Fruit fly (Drosophila melanogaster) whole organism, pupa: ENCODE measurements around the gene MED7.

Source experiments
- CG10348 ChIP-seq: fragments of 200-800 bp; sonication (Bioruptor generic); IDR thresholded peaks from 2 replicates; pipeline ENCODE4 v1.3.6; 2022; ENCODE audit warnings: missing biosample characterization, missing genetic modification characterization
- CG12605 ChIP-seq: fragments of 200-800 bp; sonication (Bioruptor generic); IDR thresholded peaks from 2 replicates; pipeline ENCODE4 v1.3.6; 2022; ENCODE audit warnings: missing biosample characterization, missing genetic modification characterization
- CG13204 ChIP-seq: fragments of 200-800 bp; sonication (Bioruptor generic); optimal IDR thresholded peaks from 2 replicates; lab custom pipeline; 2018; ENCODE audit warnings: missing biosample characterization, mild to moderate bottlenecking, missing genetic modification characterization, moderate library complexity
- CG14655 ChIP-seq: fragments of 200-800 bp; sonication (Bioruptor generic); optimal IDR thresholded peaks from 3 replicates; lab custom pipeline; 2017; ENCODE audit warnings: mild to moderate bottlenecking, missing biosample characterization, missing genetic modification reagents, missing genetic modification characterization
- CG15710 ChIP-seq: fragments of 200-800 bp; sonication (Bioruptor generic); optimal IDR thresholded peaks from 2 replicates; lab custom pipeline; 2018; ENCODE audit warnings: missing biosample characterization, mild to moderate bottlenecking, missing genetic modification characterization, moderate library complexity
- CG17806 ChIP-seq: fragments of 200-800 bp; sonication (Bioruptor generic); optimal IDR thresholded peaks from 2 replicates; lab custom pipeline; 2018; ENCODE audit warnings: missing biosample characterization, mild to moderate bottlenecking, missing genetic modification characterization, moderate library complexity
- CG32121 ChIP-seq: fragments of 200-800 bp; sonication (Bioruptor generic); IDR thresholded peaks from 2 replicates; pipeline ENCODE4 v1.3.6; 2022; ENCODE audit warnings: missing biosample characterization, missing genetic modification characterization
- CG34367 ChIP-seq: fragments of 200-800 bp; sonication (Bioruptor generic); optimal IDR thresholded peaks from 2 replicates; lab custom pipeline; 2018; ENCODE audit warnings: missing biosample characterization, mild to moderate bottlenecking, missing genetic modification characterization
- CG4496 ChIP-seq: fragments of 200-800 bp; sonication (Bioruptor generic); IDR thresholded peaks from 3 replicates; pipeline ENCODE4 v1.3.6; 2022; ENCODE audit warnings: missing biosample characterization, missing genetic modification characterization
- CG8159 ChIP-seq: fragments of 200-800 bp; sonication (Bioruptor generic); optimal IDR thresholded peaks from 3 replicates; lab custom pipeline; 2018; ENCODE audit warnings: missing biosample characterization, mild to moderate bottlenecking, missing genetic modification characterization, moderate library complexity
- CG8301 ChIP-seq: fragments of 200-800 bp; sonication (Bioruptor generic); optimal IDR thresholded peaks from 2 replicates; lab custom pipeline; 2018; ENCODE audit warnings: missing biosample characterization, mild to moderate bottlenecking, missing genetic modification characterization
- CG9948 ChIP-seq: fragments of 200-800 bp; sonication (Bioruptor generic); optimal IDR thresholded peaks from 2 replicates; lab custom pipeline; 2018; ENCODE audit warnings: missing biosample characterization, mild to moderate bottlenecking, missing genetic modification characterization, moderate library complexity
- D1 ChIP-seq: fragments of 200-800 bp; sonication (Bioruptor generic); optimal IDR thresholded peaks from 2 replicates; lab custom pipeline; 2018; ENCODE audit warnings: missing biosample characterization, mild to moderate bottlenecking, missing genetic modification characterization, moderate library complexity
- EcR ChIP-seq: fragments of 200-800 bp; sonication (Bioruptor generic); optimal IDR thresholded peaks from 3 replicates; lab custom pipeline; 2019; ENCODE audit warnings: missing biosample characterization, missing genetic modification characterization, mild to moderate bottlenecking, moderate library complexity, missing genetic modification reagents
- Ets98B ChIP-seq: fragments of 200-800 bp; sonication (Bioruptor generic); IDR thresholded peaks from 2 replicates; pipeline ENCODE4 v1.3.6; 2022; ENCODE audit warnings: missing biosample characterization, missing genetic modification characterization
- Pif1A ChIP-seq: fragments of 200-800 bp; sonication (Bioruptor generic); optimal IDR thresholded peaks from 3 replicates; lab custom pipeline; 2016; ENCODE audit warnings: missing biosample characterization, missing genetic modification characterization
- Pif1B ChIP-seq: fragments of 200-800 bp; sonication (Bioruptor generic); optimal IDR thresholded peaks from 3 replicates; lab custom pipeline; 2016; ENCODE audit warnings: missing biosample characterization, missing genetic modification characterization
- Snoo ChIP-seq: fragments of 200-800 bp; sonication (Bioruptor generic); optimal IDR thresholded peaks from 3 replicates; lab custom pipeline; 2017; ENCODE audit warnings: missing biosample characterization, mild to moderate bottlenecking, missing genetic modification characterization, inconsistent platforms
- fd96Ca ChIP-seq: fragments of 200-800 bp; sonication (Bioruptor generic); IDR thresholded peaks from 3 replicates; pipeline ENCODE4 v1.3.6; 2022; ENCODE audit warnings: missing biosample characterization, missing genetic modification characterization
- gl ChIP-seq: fragments of 200-800 bp; sonication (Bioruptor generic); optimal IDR thresholded peaks from 2 replicates; lab custom pipeline; 2018; ENCODE audit warnings: missing biosample characterization, mild to moderate bottlenecking, missing genetic modification characterization
- rn ChIP-seq: fragments of 200-800 bp; sonication (Bioruptor generic); IDR thresholded peaks from 2 replicates; pipeline ENCODE4 v1.3.6; 2022; ENCODE audit warnings: missing biosample characterization, missing genetic modification characterization

Gene MED7

dm6 chr3R:10760966-10761855 lies at the start of gene MED7, which contains the start of gene Cap-H2:
Gene MED7 (minus strand): TSS chr3R:10761032.
Gene Cap-H2 (plus strand): TSS chr3R:10761310.
- peak; percentile 44 for TF ChIP-seq Ets98B
- TF ChIP-seq Pif1B (GFP tag; lab: Kevin White, UChicago): no peak
- TF ChIP-seq EcR (GFP tag; lab: Kevin White, UChicago): no peak
- no peak for TF ChIP-seq CG17806
- no peak for TF ChIP-seq Pif1A
- TF ChIP-seq CG12605 (GFP tag; lab: Robert Waterston, UW): no peak
- no peak for TF ChIP-seq D1 (tag; lab: Kevin White, UChicago)
- TF ChIP-seq CG32121 (GFP tag; lab: Robert Waterston, UW): peak; percentile 67
- no peak for TF ChIP-seq CG34367
- no peak for TF ChIP-seq CG8159
- 0 out of 2 replicates have a peak, but pooled peaks have one; percentile 26 for TF ChIP-seq rn (GFP tag; lab: Robert Waterston, UW)
- no peak for TF ChIP-seq CG9948 (tag; lab: Kevin White, UChicago)
- no peak for TF ChIP-seq CG8301 (tag; lab: Kevin White, UChicago)
- TF ChIP-seq CG10348: no peak
- peak; percentile 66; the same call in 2 of the 3 replicates for TF ChIP-seq CG4496 (GFP tag; lab: Robert Waterston, UW)
- TF ChIP-seq CG13204: no peak
- TF ChIP-seq CG15710 (tag; lab: Kevin White, UChicago): no peak

- no peak for TF ChIP-seq CG13204
- TF ChIP-seq CG8301 (tag; lab: Kevin White, UChicago): no peak
- TF ChIP-seq CG15710 (tag; lab: Kevin White, UChicago): no peak
- TF ChIP-seq CG34367: no peak
- TF ChIP-seq CG4496 (GFP tag; lab: Robert Waterston, UW): no peak
- TF ChIP-seq Snoo (tag; lab: Kevin White, UChicago): no peak
- TF ChIP-seq CG8159: no peak
- no peak for TF ChIP-seq D1 (tag; lab: Kevin White, UChicago)
- TF ChIP-seq CG14655 (GFP tag; lab: Kevin White, UChicago): no peak
- no peak for TF ChIP-seq EcR (GFP tag; lab: Kevin White, UChicago)
- no peak for TF ChIP-seq Ets98B
- no peak for TF ChIP-seq CG10348
- no peak for TF ChIP-seq CG9948 (tag; lab: Kevin White, UChicago)
- TF ChIP-seq gl (tag; lab: Kevin White, UChicago): no peak
- no peak for TF ChIP-seq Pif1A
- no peak for TF ChIP-seq Pif1B (GFP tag; lab: Kevin White, UChicago)
- no peak for TF ChIP-seq rn (GFP tag; lab: Robert Waterston, UW)
These were observed 43.0 kb upstream of the MED7 start, which contains the start of gene CG14692 for dm6 chr3R:10803855-10804254. Gene CG14692 (minus strand): TSS chr3R:10803955.

- TF ChIP-seq CG8301 (tag; lab: Kevin White, UChicago) (no peak), CG4496 (GFP tag; lab: Robert Waterston, UW) (no peak)
These were observed 31.8 kb upstream of the MED7 start, which contains the start of gene CG14687 for dm6 chr3R:10792604-10793003. Gene CG14687 (plus strand): TSS chr3R:10792904.

- no peak for TF ChIP-seq CG8159
- TF ChIP-seq gl (tag; lab: Kevin White, UChicago): no peak
- no peak for TF ChIP-seq CG12605 (GFP tag; lab: Robert Waterston, UW)
- TF ChIP-seq EcR (GFP tag; lab: Kevin White, UChicago): no peak
- TF ChIP-seq CG15710 (tag; lab: Kevin White, UChicago): no peak
- TF ChIP-seq rn (GFP tag; lab: Robert Waterston, UW): no peak
- no peak for TF ChIP-seq CG8301 (tag; lab: Kevin White, UChicago)
- no peak for TF ChIP-seq Pif1A
- TF ChIP-seq CG34367: no peak
These were observed 27.4 kb upstream of the MED7 start, which contains the start of the genes Art1 and Mcm5 for dm6 chr3R:10788186-10788585. Gene Art1 (minus strand): TSS chr3R:10788226. Gene Mcm5 (plus strand): TSS chr3R:10788524.

- TF ChIP-seq CG9948 (tag; lab: Kevin White, UChicago) (peak; percentile 55), CG8301 (tag; lab: Kevin White, UChicago) (no peak), D1 (tag; lab: Kevin White, UChicago) (no peak), EcR (GFP tag; lab: Kevin White, UChicago) (no peak), Snoo (tag; lab: Kevin White, UChicago) (peak; percentile 46), CG10348 (no peak), Pif1A (no peak), gl (tag; lab: Kevin White, UChicago) (no peak), CG4496 (GFP tag; lab: Robert Waterston, UW) (peak; percentile 77), CG34367 (no peak), Ets98B (no peak), CG12605 (GFP tag; lab: Robert Waterston, UW) (no peak), CG13204 (no peak), rn (GFP tag; lab: Robert Waterston, UW) (no peak), CG15710 (tag; lab: Kevin White, UChicago) (peak; percentile 73), CG32121 (GFP tag; lab: Robert Waterston, UW) (no peak; the same call in 1 of the 2 replicates), CG17806 (peak; percentile 59), CG8159 (peak; percentile 70), Pif1B (GFP tag; lab: Kevin White, UChicago) (no peak), fd96Ca (GFP tag; lab: Robert Waterston, UW) (no peak), CG14655 (GFP tag; lab: Kevin White, UChicago) (no peak)
These were observed 23.2 kb upstream of the MED7 start, which contains the start of the genes mRpL37 and Rbp1 for dm6 chr3R:10784058-10784499. Gene mRpL37 (minus strand): TSS chr3R:10784092. Gene Rbp1 (plus strand): TSS chr3R:10784383.
